Fruit fly (Drosophila melanogaster) whole organism, embryonic: ENCODE data around the gene Nost.

Experiments used
- ATbp ChIP-seq: fragments of 200-800 bp; sonication (Bioruptor generic); optimal IDR thresholded peaks from 2 replicates; lab custom pipeline; 2017; ENCODE audit warnings: missing biosample characterization, mild to moderate bottlenecking, missing genetic modification characterization, missing genetic modification reagents
- Abd-B ChIP-seq: fragments of 200-800 bp; sonication (Bioruptor generic); optimal IDR thresholded peaks from 2 replicates; lab custom pipeline; 2018; ENCODE audit warnings: missing biosample characterization, mild to moderate bottlenecking, missing genetic modification characterization, moderate library complexity
- Adf1 ChIP-seq: fragments of 200-800 bp; sonication (Bioruptor generic); IDR thresholded peaks from 2 replicates; pipeline ENCODE4 v1.3.6; 2022; ENCODE audit warnings: missing biosample characterization, missing genetic modification characterization
- Bteb2 ChIP-seq: fragments of 200-800 bp; sonication (Bioruptor generic); optimal IDR thresholded peaks from 2 replicates; lab custom pipeline; 2016; ENCODE audit warnings: missing biosample characterization, missing genetic modification characterization
- CG10209 ChIP-seq: fragments of 200-800 bp; sonication (Bioruptor generic); optimal IDR thresholded peaks from 3 replicates; lab custom pipeline; 2017; ENCODE audit warnings: missing biosample characterization, mild to moderate bottlenecking, missing genetic modification characterization, missing genetic modification reagents
- CG1024 ChIP-seq: fragments of 200-800 bp; sonication (Bioruptor generic); IDR thresholded peaks from 2 replicates; pipeline ENCODE4 v1.3.6; 2022; ENCODE audit warnings: missing biosample characterization, missing genetic modification characterization
- CG12071 ChIP-seq: fragments of 200-800 bp; sonication (Bioruptor generic); optimal IDR thresholded peaks from 3 replicates; lab custom pipeline; 2018; ENCODE audit warnings: missing biosample characterization, mild to moderate bottlenecking, missing genetic modification characterization
- CG14014 ChIP-seq: fragments of 200-800 bp; sonication (Bioruptor generic); IDR thresholded peaks from 2 replicates; pipeline ENCODE4 v1.3.6; 2022; ENCODE audit warnings: missing biosample characterization, missing genetic modification characterization
- CG1529 ChIP-seq: fragments of 200-800 bp; sonication (Bioruptor generic); optimal IDR thresholded peaks from 3 replicates; lab custom pipeline; 2018; ENCODE audit warnings: missing biosample characterization, missing genetic modification characterization
- CG16815 ChIP-seq: fragments of 200-800 bp; sonication (Bioruptor generic); optimal IDR thresholded peaks from 3 replicates; lab custom pipeline; 2017; ENCODE audit warnings: missing biosample characterization, mild to moderate bottlenecking, missing genetic modification characterization
- CG16863 ChIP-seq: fragments of 200-800 bp; sonication (Bioruptor generic); optimal IDR thresholded peaks from 3 replicates; lab custom pipeline; 2016; ENCODE audit warnings: missing biosample characterization, missing genetic modification characterization
- CG17385 ChIP-seq: fragments of 200-800 bp; sonication (Bioruptor generic); optimal IDR thresholded peaks from 3 replicates; lab custom pipeline; 2018; ENCODE audit warnings: missing biosample characterization, mild to moderate bottlenecking, missing genetic modification characterization
- CG17568 ChIP-seq: fragments of 200-800 bp; sonication (Bioruptor generic); optimal IDR thresholded peaks from 2 replicates; lab custom pipeline; 2018; ENCODE audit warnings: missing biosample characterization, mild to moderate bottlenecking, missing genetic modification characterization, moderate library complexity
- CG17612 ChIP-seq: fragments of 200-800 bp; sonication (Bioruptor generic); IDR thresholded peaks from 2 replicates; pipeline ENCODE4 v1.3.6; 2022; ENCODE audit warnings: missing biosample characterization, missing genetic modification characterization
- CG1792 ChIP-seq: fragments of 200-800 bp; sonication (Bioruptor generic); optimal IDR thresholded peaks from 2 replicates; lab custom pipeline; 2016; ENCODE audit warnings: missing biosample characterization, missing genetic modification characterization
- CG18599 ChIP-seq: fragments of 200-800 bp; sonication (Bioruptor generic); optimal IDR thresholded peaks from 3 replicates; lab custom pipeline; 2017; ENCODE audit warnings: missing biosample characterization, missing genetic modification characterization, mild to moderate bottlenecking, moderate library complexity, missing genetic modification reagents
- CG2116 ChIP-seq: fragments of 200-800 bp; sonication (Bioruptor generic); optimal IDR thresholded peaks from 3 replicates; lab custom pipeline; 2018; ENCODE audit warnings: missing biosample characterization, mild to moderate bottlenecking, missing genetic modification characterization
- CG3726 ChIP-seq: fragments of 200-800 bp; sonication (Bioruptor generic); IDR thresholded peaks from 3 replicates; pipeline ENCODE4, ENCODE4 v1.3.6; 2022; ENCODE audit warnings: missing biosample characterization, missing genetic modification characterization
- CG42726 ChIP-seq: fragments of 200-800 bp; sonication (Bioruptor generic); IDR thresholded peaks from 2 replicates; pipeline ENCODE4 v1.3.6; 2022; ENCODE audit warnings: missing biosample characterization, missing genetic modification characterization; ENCODE audit not compliant: partially characterized antibody
- CG6689 ChIP-seq: fragments of 200-800 bp; sonication (Bioruptor generic); IDR thresholded peaks from 2 replicates; pipeline ENCODE4 v1.3.6; 2022; ENCODE audit warnings: missing biosample characterization, missing genetic modification characterization
- CG7786 ChIP-seq: fragments of 200-800 bp; sonication (Bioruptor generic); optimal IDR thresholded peaks from 2 replicates; lab custom pipeline; 2016; ENCODE audit warnings: missing biosample characterization, missing genetic modification characterization
- CrebB ChIP-seq: fragments of 200-800 bp; sonication (Bioruptor generic); optimal IDR thresholded peaks from 3 replicates; lab custom pipeline; 2018; ENCODE audit warnings: missing biosample characterization, mild to moderate bottlenecking, missing genetic modification characterization
- E2f1 ChIP-seq: fragments of 200-800 bp; sonication (Bioruptor generic); IDR thresholded peaks from 2 replicates; pipeline ENCODE4 v1.3.6; 2022; ENCODE audit warnings: missing biosample characterization, missing genetic modification characterization
- Jarid2 ChIP-seq: fragments of 200-800 bp; sonication (Bioruptor generic); optimal IDR thresholded peaks from 3 replicates; lab custom pipeline; 2017; ENCODE audit warnings: mild to moderate bottlenecking, missing biosample characterization, missing genetic modification reagents, missing genetic modification characterization
- MESR4 ChIP-seq: fragments of 200-800 bp; sonication (Bioruptor generic); optimal IDR thresholded peaks from 2 replicates; lab custom pipeline; 2018; ENCODE audit warnings: missing biosample characterization, mild to moderate bottlenecking, missing genetic modification characterization, moderate library complexity
- Max ChIP-seq: fragments of 200-800 bp; sonication (Bioruptor generic); optimal IDR thresholded peaks from 2 replicates; lab custom pipeline; 2016; ENCODE audit warnings: missing biosample characterization, mild to moderate bottlenecking, missing genetic modification characterization
- Meics ChIP-seq: fragments of 200-800 bp; sonication (Bioruptor generic); optimal IDR thresholded peaks from 2 replicates; lab custom pipeline; 2017; ENCODE audit warnings: missing biosample characterization, mild to moderate bottlenecking, missing genetic modification characterization
- Nf-YC ChIP-seq: fragments of 200-800 bp; optimal IDR thresholded peaks from 3 replicates; lab custom pipeline; 2019; ENCODE audit warnings: missing biosample characterization, mild to moderate bottlenecking, missing genetic modification characterization, moderate library complexity
- Sin3A ChIP-seq: fragments of >200 bp; optimal IDR thresholded peaks from 2 replicates; lab custom pipeline; 2018
- Xbp1 ChIP-seq: fragments of 200-800 bp; sonication (Bioruptor generic); optimal IDR thresholded peaks from 3 replicates; lab custom pipeline; 2016; ENCODE audit warnings: missing biosample characterization, mild to moderate bottlenecking, missing genetic modification characterization
- amos ChIP-seq: fragments of 200-800 bp; sonication (Bioruptor generic); IDR thresholded peaks from 2 replicates; pipeline ENCODE4 v1.3.6; 2022; ENCODE audit warnings: missing biosample characterization, missing genetic modification characterization; ENCODE audit not compliant: partially characterized antibody
- ara ChIP-seq: fragments of 200-800 bp; sonication (Bioruptor generic); IDR thresholded peaks from 2 replicates; pipeline ENCODE4 v1.3.6; 2022; ENCODE audit warnings: missing biosample characterization, missing genetic modification characterization
- dysf ChIP-seq: fragments of 200-800 bp; sonication (Bioruptor generic); IDR thresholded peaks from 3 replicates; pipeline ENCODE4 v1.3.6; 2022; ENCODE audit warnings: missing biosample characterization, missing genetic modification characterization
- exex ChIP-seq: fragments of 200-800 bp; sonication (Bioruptor generic); optimal IDR thresholded peaks from 4 replicates; lab custom pipeline; 2018; ENCODE audit warnings: missing biosample characterization, mild to moderate bottlenecking, missing genetic modification characterization, moderate library complexity
- fd3F ChIP-seq: fragments of 200-800 bp; sonication (Bioruptor generic); optimal IDR thresholded peaks from 2 replicates; lab custom pipeline; 2018; ENCODE audit warnings: missing biosample characterization, mild to moderate bottlenecking, missing genetic modification characterization, moderate library complexity
- fd64A ChIP-seq: fragments of 200-800 bp; sonication (Bioruptor generic); optimal IDR thresholded peaks from 3 replicates; lab custom pipeline; 2018; ENCODE audit warnings: missing biosample characterization, mild to moderate bottlenecking, missing genetic modification characterization
- gsb-n ChIP-seq: fragments of 200-800 bp; sonication (Bioruptor generic); optimal IDR thresholded peaks from 3 replicates; lab custom pipeline; 2018; ENCODE audit warnings: missing biosample characterization, mild to moderate bottlenecking, missing genetic modification characterization
- her ChIP-seq: fragments of 200-800 bp; sonication (Bioruptor generic); optimal IDR thresholded peaks from 2 replicates; lab custom pipeline; 2016; ENCODE audit warnings: missing biosample characterization, missing genetic modification characterization
- lilli ChIP-seq: fragments of 200-800 bp; sonication (Bioruptor generic); optimal IDR thresholded peaks from 3 replicates; lab custom pipeline; 2016; ENCODE audit warnings: missing biosample characterization, missing genetic modification characterization
- nerfin-1 ChIP-seq: fragments of 200-800 bp; sonication (Bioruptor generic); optimal IDR thresholded peaks from 3 replicates; lab custom pipeline; 2019; ENCODE audit warnings: missing biosample characterization, mild to moderate bottlenecking, missing genetic modification characterization, moderate library complexity
- onecut ChIP-seq: fragments of 200-800 bp; sonication (Bioruptor generic); IDR thresholded peaks from 2 replicates; pipeline ENCODE4 v1.3.6; 2022; ENCODE audit warnings: missing biosample characterization, missing genetic modification characterization
- pan ChIP-seq, 4 experiments: fragments of >200 bp in 3 of 4; fragments of 200-800 bp in 1 of 4; sonication (Bioruptor generic) in 1 of 4; optimal IDR thresholded peaks in 3 of 4; IDR thresholded peaks in 1 of 4; 2 replicates each; pipeline versions ENCODE4 v1.3.6 to Lab custom; 2017 to 2022; ENCODE audit warnings: missing biosample characterization in 2 of 4, missing genetic modification characterization in 2 of 4, mixed read lengths in 1 of 4
- pfk ChIP-seq: fragments of 200-800 bp; sonication (Bioruptor generic); optimal IDR thresholded peaks from 2 replicates; lab custom pipeline; 2018; ENCODE audit warnings: missing biosample characterization, mild to moderate bottlenecking, missing genetic modification characterization, moderate library complexity
- repo ChIP-seq: fragments of 200-800 bp; sonication (Bioruptor generic); optimal IDR thresholded peaks from 2 replicates; lab custom pipeline; 2016; ENCODE audit warnings: missing biosample characterization, missing genetic modification characterization
- rib ChIP-seq: fragments of 200-800 bp; sonication (Bioruptor generic); IDR thresholded peaks from 2 replicates; pipeline ENCODE4 v1.3.6; 2022; ENCODE audit warnings: missing biosample characterization, missing genetic modification characterization
- shn ChIP-seq: fragments of 200-800 bp; sonication (Bioruptor generic); optimal IDR thresholded peaks from 3 replicates; lab custom pipeline; 2016; ENCODE audit warnings: missing biosample characterization, missing genetic modification characterization
- sob ChIP-seq: fragments of 200-800 bp; sonication (Bioruptor generic); IDR thresholded peaks from 2 replicates; pipeline ENCODE4 v1.3.6; 2022; ENCODE audit warnings: missing biosample characterization, missing genetic modification characterization
- stwl ChIP-seq: fragments of 200-800 bp; sonication (Bioruptor generic); optimal IDR thresholded peaks from 3 replicates; lab custom pipeline; 2018; ENCODE audit warnings: missing biosample characterization, mild to moderate bottlenecking, missing genetic modification characterization, moderate library complexity
- vnd ChIP-seq: fragments of 200-800 bp; sonication (Bioruptor generic); IDR thresholded peaks from 3 replicates; pipeline ENCODE4 v1.3.6; 2022; ENCODE audit warnings: missing biosample characterization, missing genetic modification characterization; ENCODE audit not compliant: partially characterized antibody

The Nost gene

dm6 chrX:9047725-9048384, 17.9 kb downstream of the Nost start (continued):
- TF ChIP-seq pan (optimal IDR thresholded peaks at IDR 0.05; lab: Kevin White, UChicago) (no peak), pan (GFP tag; optimal IDR thresholded peaks at IDR 0.05 in 1 of 2, IDR thresholded peaks at IDR 0.05 in 1 of 2) (peak in 1 of 2 experiments; percentile 63), CG7786 (GFP tag; lab: Kevin White, UChicago) (no peak), nerfin-1 (peak; percentile 72), E2f1 (GFP tag; lab: Robert Waterston, UW) (peak; percentile 50; the same call in 1 of the 2 replicates), CG3726 (GFP tag; lab: Robert Waterston, UW) (no peak), shn (no peak), exex (tag; lab: Kevin White, UChicago) (no peak), onecut (peak; percentile 49), dysf (GFP tag; lab: Robert Waterston, UW) (peak; percentile 48; the same call in 2 of the 3 replicates), ara (GFP tag; lab: Robert Waterston, UW) (peak; percentile 62; the same call in 1 of the 2 replicates), CG42726 (no peak), Adf1 (GFP tag; lab: Robert Waterston, UW) (peak; percentile 76), Sin3A (lab: Kevin White, UChicago) (no peak), CG18599 (GFP tag; lab: Kevin White, UChicago) (peak; percentile 1), Nf-YC (tag; lab: Kevin White, UChicago) (peak; percentile 55), Xbp1 (GFP tag; lab: Kevin White, UChicago) (peak; percentile 62), pfk (GFP tag; lab: Kevin White, UChicago) (no peak), CG1792 (GFP tag; lab: Kevin White, UChicago) (no peak), CG17385 (GFP tag; lab: Kevin White, UChicago) (peak; percentile 80), fd64A (GFP tag; lab: Kevin White, UChicago) (no peak), CG6689 (GFP tag; lab: Robert Waterston, UW) (peak; percentile 65), her (GFP tag; lab: Kevin White, UChicago) (no peak), Meics (peak; percentile 29), CG12071 (GFP tag; lab: Kevin White, UChicago) (no peak), repo (GFP tag; lab: Kevin White, UChicago) (no peak), Jarid2 (GFP tag; lab: Kevin White, UChicago) (peak; percentile 22), CG2116 (GFP tag; lab: Kevin White, UChicago) (peak; percentile 12), CG10209 (GFP tag; lab: Kevin White, UChicago) (peak; percentile 26), CrebB (tag; lab: Kevin White, UChicago) (no peak), MESR4 (GFP tag; lab: Kevin White, UChicago) (no peak), Bteb2 (GFP tag; lab: Kevin White, UChicago) (peak; percentile 11), CG16863 (GFP tag; lab: Kevin White, UChicago) (no peak), amos (GFP tag; lab: Robert Waterston, UW) (no peak), Max (no peak), CG17612 (GFP tag; lab: Robert Waterston, UW) (no peak), gsb-n (tag; lab: Kevin White, UChicago) (peak; percentile 91), stwl (tag; lab: Kevin White, UChicago) (no peak), CG1024 (no peak), CG14014 (GFP tag; lab: Robert Waterston, UW) (peak; percentile 42; the same call in 1 of the 2 replicates), CG1529 (GFP tag; lab: Kevin White, UChicago) (peak; percentile 73), CG17568 (GFP tag; lab: Kevin White, UChicago) (peak; percentile 19), lilli (GFP tag; lab: Kevin White, UChicago) (peak; percentile 34), rib (GFP tag; lab: Robert Waterston, UW) (0 out of 2 replicates have a peak, but pooled peaks have one; percentile 48), CG16815 (GFP tag; lab: Kevin White, UChicago) (peak; percentile 63), ATbp (GFP tag; lab: Kevin White, UChicago) (peak; percentile 67), vnd (GFP tag; lab: Robert Waterston, UW) (no peak), Abd-B (GFP tag; lab: Kevin White, UChicago) (peak; percentile 31), fd3F (GFP tag; lab: Kevin White, UChicago) (no peak), sob (GFP tag; lab: Robert Waterston, UW) (no peak)
